Worm (Caenorhabditis elegans) whole organism, L2 larva: ENCODE results near the gene uda-1.
A peak's percentile ranks its signal among the peaks of the same experiment; 100 is the strongest.

Experiments
- F13H6.1 ChIP-seq: sonication (generic microtip); optimal IDR thresholded peaks from 2 replicates; lab custom pipeline; 2016; ENCODE audit warnings: missing genetic modification characterization, missing compliant biosample characterization
- ZK546.5 ChIP-seq: sonication (generic microtip); optimal IDR thresholded peaks from 2 replicates; lab custom pipeline; 2017; ENCODE audit warnings: missing biosample characterization, missing genetic modification characterization
- ceh-16 ChIP-seq: fragments of 150-350 bp; optimal IDR thresholded peaks from 2 replicates; lab custom pipeline; 2014; ENCODE audit warnings: missing biosample characterization, missing genetic modification characterization
- elt-1 ChIP-seq: fragments of 150-350 bp; optimal IDR thresholded peaks from 2 replicates; lab custom pipeline; 2014; ENCODE audit warnings: missing biosample characterization, missing genetic modification characterization
- elt-3 ChIP-seq: sonication (generic microtip); optimal IDR thresholded peaks from 2 replicates; lab custom pipeline; 2017; ENCODE audit warnings: missing biosample characterization, missing genetic modification characterization
- fos-1 ChIP-seq: fragments of 150-350 bp; optimal IDR thresholded peaks from 2 replicates; lab custom pipeline; 2014; ENCODE audit warnings: missing biosample characterization, missing genetic modification characterization
- lin-39 ChIP-seq: fragments of 150-350 bp; optimal IDR thresholded peaks from 2 replicates; lab custom pipeline; 2014; ENCODE audit warnings: missing biosample characterization, missing genetic modification reagents, missing genetic modification characterization
- nhr-10 ChIP-seq: sonication (generic microtip); optimal IDR thresholded peaks from 2 replicates; lab custom pipeline; 2017; ENCODE audit warnings: missing biosample characterization, missing genetic modification characterization
- nhr-11 ChIP-seq: fragments of 150-350 bp; optimal IDR thresholded peaks from 2 replicates; lab custom pipeline; 2014; ENCODE audit warnings: missing biosample characterization, missing genetic modification characterization
- nhr-6 ChIP-seq: fragments of 150-350 bp; optimal IDR thresholded peaks from 2 replicates; lab custom pipeline; 2014; ENCODE audit warnings: missing biosample characterization, missing genetic modification characterization
- skn-1 ChIP-seq: sonication (generic microtip); optimal IDR thresholded peaks from 2 replicates; lab custom pipeline; 2017; ENCODE audit warnings: missing biosample characterization, missing genetic modification characterization
- snpc-4 ChIP-seq: fragments of 150-350 bp; optimal IDR thresholded peaks from 2 replicates; lab custom pipeline; 2014; ENCODE audit warnings: missing biosample characterization, missing genetic modification characterization
- unc-39 ChIP-seq: fragments of 150-350 bp; optimal IDR thresholded peaks from 2 replicates; lab custom pipeline; 2014; ENCODE audit warnings: missing biosample characterization, missing genetic modification characterization
- unc-55 ChIP-seq: fragments of 150-350 bp; sonication (generic microtip); optimal IDR thresholded peaks from 3 replicates; lab custom pipeline; 2014; ENCODE audit warnings: missing biosample characterization, missing genetic modification reagents, missing genetic modification characterization

DNA sequence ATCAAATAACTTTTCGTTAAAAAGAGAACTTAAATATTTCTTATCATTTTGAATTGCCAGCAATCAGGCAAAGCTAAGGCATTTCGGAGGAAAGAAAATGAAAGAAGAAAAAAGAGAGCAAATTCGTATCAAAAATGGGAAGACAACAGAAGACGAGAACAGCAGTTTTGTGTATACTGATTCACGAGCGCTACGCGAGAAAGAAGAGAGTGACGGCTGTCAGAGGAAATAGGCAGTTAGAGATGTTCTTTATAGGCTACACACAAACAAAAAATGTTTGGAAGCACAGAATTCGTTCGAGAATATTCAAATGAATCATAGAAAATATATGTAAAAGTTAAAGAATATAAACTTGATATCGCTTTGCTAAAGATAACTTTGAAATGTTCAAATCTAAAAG is 19.7 kb upstream of the uda-1 start:
- peak; percentile 53 for TF ChIP-seq nhr-11 (tag; lab: Kevin White, UChicago)
- no peak for TF ChIP-seq elt-3
- no peak for TF ChIP-seq elt-1 (tag; lab: Kevin White, UChicago)
- no peak for TF ChIP-seq nhr-10 (tag; lab: Kevin White, UChicago)
- TF ChIP-seq unc-55 (GFP tag; lab: Kevin White, UChicago): peak; percentile 52
- no peak for TF ChIP-seq snpc-4
- TF ChIP-seq unc-39 (tag; lab: Kevin White, UChicago): no peak
- TF ChIP-seq skn-1 (tag; lab: Kevin White, UChicago): no peak
- peak; percentile 3 for TF ChIP-seq F13H6.1 (tag; lab: Kevin White, UChicago)
- no peak for TF ChIP-seq ceh-16 (tag; lab: Kevin White, UChicago)
- no peak for TF ChIP-seq lin-39 (tag; lab: Kevin White, UChicago)
- TF ChIP-seq nhr-6 (tag; lab: Kevin White, UChicago): no peak
- TF ChIP-seq ZK546.5 (tag; lab: Kevin White, UChicago): no peak
- TF ChIP-seq fos-1 (tag; lab: Kevin White, UChicago): peak; percentile 58
